Fruit fly (Drosophila melanogaster) whole organism, wandering third instar larva: ENCODE data around the gene Atg5.
A peak's percentile ranks its signal among the peaks of the same experiment; 100 is the strongest.

Experiments used
- Abd-B ChIP-seq: fragments of >200 bp; optimal IDR thresholded peaks from 2 replicates; lab custom pipeline; 2017; ENCODE audit warnings: missing biosample characterization, missing genetic modification characterization
- CG32264 ChIP-seq: fragments of 200-800 bp; sonication (Bioruptor generic); optimal IDR thresholded peaks from 2 replicates; lab custom pipeline; 2016; ENCODE audit warnings: missing biosample characterization, missing genetic modification characterization
- CG9705 ChIP-seq: fragments of 200-800 bp; sonication (Bioruptor generic); optimal IDR thresholded peaks from 2 replicates; lab custom pipeline; 2018; ENCODE audit warnings: missing biosample characterization, mild to moderate bottlenecking, missing genetic modification characterization
- Dfd ChIP-seq: fragments of >200 bp; optimal IDR thresholded peaks from 2 replicates; lab custom pipeline; 2017; ENCODE audit warnings: missing biosample characterization, missing genetic modification characterization
- Dif ChIP-seq: fragments of 200-275, 200-300 bp; sonication (Bioruptor generic); optimal IDR thresholded peaks from 2 replicates; lab custom pipeline; 2018; ENCODE audit warnings: missing biosample characterization, missing genetic modification characterization; ENCODE audit not compliant: partially characterized antibody
- GATAd ChIP-seq: sonication (Bioruptor generic); optimal IDR thresholded peaks from 2 replicates; lab custom pipeline; 2016; ENCODE audit warnings: missing biosample characterization, missing genetic modification characterization
- HLH106 ChIP-seq: fragments of 200-800 bp; optimal IDR thresholded peaks from 3 replicates; lab custom pipeline; 2019; ENCODE audit warnings: missing biosample characterization, mild to moderate bottlenecking, missing genetic modification characterization, moderate library complexity
- Hnf4 ChIP-seq: fragments of 200-800 bp; sonication (Bioruptor generic); optimal IDR thresholded peaks from 2 replicates; lab custom pipeline; 2016; ENCODE audit warnings: missing biosample characterization, mild to moderate bottlenecking, missing genetic modification characterization
- Hr78 ChIP-seq: fragments of >200 bp; optimal IDR thresholded peaks from 2 replicates; lab custom pipeline; 2017; ENCODE audit warnings: missing biosample characterization, missing genetic modification characterization
- Hr83 ChIP-seq: fragments of 200-300 bp; sonication (Bioruptor generic); optimal IDR thresholded peaks from 2 replicates; lab custom pipeline; 2016; ENCODE audit warnings: missing biosample characterization, mild to moderate bottlenecking, missing genetic modification characterization, moderate library complexity; ENCODE audit not compliant: poor library complexity, severe bottlenecking
- Jra ChIP-seq: sonication (Bioruptor generic); optimal IDR thresholded peaks from 2 replicates; lab custom pipeline; 2016; ENCODE audit warnings: missing biosample characterization, missing genetic modification characterization
- Mio ChIP-seq: sonication (Bioruptor generic); optimal IDR thresholded peaks from 2 replicates; lab custom pipeline; 2016; ENCODE audit warnings: missing biosample characterization, missing genetic modification characterization
- Myc ChIP-seq: fragments of >200 bp; optimal IDR thresholded peaks from 2 replicates; lab custom pipeline; 2017
- N ChIP-seq: fragments of >200 bp; optimal IDR thresholded peaks from 2 replicates; lab custom pipeline; 2018; ENCODE audit warnings: missing biosample characterization, missing external identifiers, missing genetic modification characterization
- OdsH ChIP-seq: fragments of 200-800 bp; sonication (Bioruptor generic); optimal IDR thresholded peaks from 2 replicates; lab custom pipeline; 2016; ENCODE audit warnings: missing biosample characterization, mild to moderate bottlenecking, missing genetic modification characterization
- Rel ChIP-seq, 2 experiments: fragments of 200-800 bp; sonication (Bioruptor generic) in 1 of 2; optimal IDR thresholded peaks; 2 replicates in 1 of 2; 3 replicates in 1 of 2; lab custom pipeline; 2016 to 2019; ENCODE audit warnings: mild to moderate bottlenecking in 2 of 2, missing biosample characterization in 2 of 2, missing genetic modification characterization in 2 of 2, moderate library complexity in 1 of 2
- Sp1 ChIP-seq: fragments of 200-800 bp; sonication (Bioruptor generic); optimal IDR thresholded peaks from 3 replicates; lab custom pipeline; 2019; ENCODE audit warnings: missing biosample characterization, mild to moderate bottlenecking, missing genetic modification characterization, moderate library complexity
- Vsx2 ChIP-seq: fragments of 200-300, 225-300 bp; sonication (Bioruptor generic); optimal IDR thresholded peaks from 2 replicates; lab custom pipeline; 2018; ENCODE audit warnings: missing biosample characterization, missing genetic modification characterization; ENCODE audit not compliant: partially characterized antibody
- br ChIP-seq: fragments of 200-800 bp; sonication (Bioruptor generic); optimal IDR thresholded peaks from 2 replicates; lab custom pipeline; 2016; ENCODE audit warnings: missing biosample characterization, missing genetic modification characterization
- dl ChIP-seq, 2 experiments: fragments of 175-275, 200-275 bp in 1 of 2; fragments of 200-275 bp in 1 of 2; sonication (Bioruptor generic); optimal IDR thresholded peaks; lab custom pipeline; 2018; ENCODE audit warnings: mild to moderate bottlenecking in 2 of 2, missing biosample characterization in 2 of 2, missing genetic modification characterization in 2 of 2, moderate library complexity in 2 of 2; ENCODE audit not compliant: partially characterized antibody in 2 of 2, insufficient read depth in 1 of 2
- dmrt93B ChIP-seq: fragments of 200-800 bp; sonication (Bioruptor generic); optimal IDR thresholded peaks from 2 replicates; lab custom pipeline; 2018; ENCODE audit warnings: missing biosample characterization, mild to moderate bottlenecking, missing genetic modification characterization
- ey ChIP-seq: fragments of 200-800 bp; sonication (Bioruptor generic); optimal IDR thresholded peaks from 2 replicates; lab custom pipeline; 2016; ENCODE audit warnings: missing biosample characterization, missing genetic modification characterization
- foxo ChIP-seq, 2 experiments: fragments of 200-800 bp; sonication (Bioruptor generic); optimal IDR thresholded peaks; 2 replicates in 1 of 2; 3 replicates in 1 of 2; lab custom pipeline; 2016 to 2017; ENCODE audit warnings: missing biosample characterization in 2 of 2, missing genetic modification characterization in 2 of 2
- fru ChIP-seq: fragments of 200-800 bp; sonication (Bioruptor generic); optimal IDR thresholded peaks from 3 replicates; lab custom pipeline; 2016; ENCODE audit warnings: missing biosample characterization, mild to moderate bottlenecking, missing genetic modification characterization
- h ChIP-seq: fragments of 200-800 bp; sonication (Bioruptor generic); optimal IDR thresholded peaks from 3 replicates; lab custom pipeline; 2016; ENCODE audit warnings: missing biosample characterization, mild to moderate bottlenecking, missing genetic modification characterization
- jim ChIP-seq: fragments of 175-275, 200-325 bp; sonication (Bioruptor generic); optimal IDR thresholded peaks from 2 replicates; lab custom pipeline; 2016; ENCODE audit warnings: missing biosample characterization, mild to moderate bottlenecking, missing genetic modification characterization
- lola ChIP-seq: fragments of >200 bp; optimal IDR thresholded peaks from 2 replicates; lab custom pipeline; 2017; ENCODE audit warnings: missing biosample characterization, missing genetic modification characterization
- pan ChIP-seq: fragments of >200 bp; optimal IDR thresholded peaks from 2 replicates; lab custom pipeline; 2017
- psq ChIP-seq: fragments of 200-800 bp; sonication (Bioruptor generic); optimal IDR thresholded peaks from 3 replicates; lab custom pipeline; 2017; ENCODE audit warnings: missing biosample characterization, mild to moderate bottlenecking, missing genetic modification characterization, moderate library complexity
- rgr ChIP-seq: fragments of 200-800 bp; sonication (Bioruptor generic); optimal IDR thresholded peaks from 3 replicates; lab custom pipeline; 2016; ENCODE audit warnings: missing biosample characterization, mild to moderate bottlenecking, missing genetic modification characterization
- sage ChIP-seq: fragments of 200-800 bp; sonication (Bioruptor generic); optimal IDR thresholded peaks from 2 replicates; lab custom pipeline; 2016; ENCODE audit warnings: missing biosample characterization, mild to moderate bottlenecking, missing genetic modification characterization
- sv ChIP-seq: fragments of 200-800 bp; sonication (Bioruptor generic); optimal IDR thresholded peaks from 3 replicates; lab custom pipeline; 2016; ENCODE audit warnings: missing biosample characterization, missing genetic modification characterization
- tai ChIP-seq: sonication (Bioruptor generic); optimal IDR thresholded peaks from 2 replicates; lab custom pipeline; 2016; ENCODE audit warnings: missing biosample characterization, missing genetic modification characterization
- usp ChIP-seq: fragments of >200 bp; optimal IDR thresholded peaks from 2 replicates; lab custom pipeline; 2017; ENCODE audit warnings: missing biosample characterization, missing genetic modification characterization
- woc ChIP-seq: sonication (Bioruptor generic); optimal IDR thresholded peaks from 2 replicates; lab custom pipeline; 2016; ENCODE audit warnings: missing biosample characterization, mild to moderate bottlenecking, missing genetic modification characterization

Gene Atg5

DNA sequence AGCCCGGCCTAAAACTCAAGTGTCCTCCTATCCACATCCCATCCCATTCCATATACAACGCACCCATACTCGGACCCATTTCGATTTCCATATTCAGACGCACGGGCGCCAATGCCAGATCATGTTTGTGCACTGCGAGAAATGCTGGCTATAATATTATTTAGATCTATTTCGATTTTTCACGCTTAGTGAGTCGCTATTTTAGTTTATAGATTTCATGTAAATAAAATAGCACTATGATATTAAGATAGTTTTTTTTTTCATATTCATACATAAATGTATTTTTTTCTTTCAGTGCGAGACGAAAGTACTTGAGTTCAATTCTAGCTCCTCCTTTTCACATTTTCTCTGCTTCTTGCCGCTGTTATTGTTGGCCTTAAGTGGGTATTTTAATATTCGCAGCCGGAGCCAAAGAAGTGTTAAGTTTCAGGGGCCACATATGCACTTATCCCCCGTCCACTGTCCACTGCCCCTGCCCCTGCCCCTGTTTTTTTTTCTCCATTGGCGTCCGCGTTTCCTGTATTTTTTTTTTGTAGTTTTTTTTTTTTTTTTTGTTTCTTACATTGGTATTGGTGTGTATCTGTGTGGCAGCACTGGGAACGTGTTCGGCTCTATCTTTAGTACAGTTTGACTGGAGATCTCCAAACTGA lies 31.6 kb downstream of the Atg5 start:
- peak; percentile 79 for TF ChIP-seq OdsH
- TF ChIP-seq pan, result no peak
- TF ChIP-seq foxo (GFP tag; optimal IDR thresholded peaks at IDR 0.05; lab: Kevin White, UChicago), result peak in 1 of 2 experiments; percentile 75
- TF ChIP-seq Jra (GFP tag; lab: Kevin White, UChicago), result no peak
- TF ChIP-seq Vsx2 (GFP tag; lab: Kevin White, UChicago), result no peak
- TF ChIP-seq Rel (GFP tag; optimal IDR thresholded peaks at IDR 0.05; lab: Kevin White, UChicago), result peak; percentile 39
- TF ChIP-seq Rel (tag; optimal IDR thresholded peaks at IDR 0.05; lab: Kevin White, UChicago), result peak; percentile 16
- TF ChIP-seq CG32264 (GFP tag; lab: Kevin White, UChicago), result peak; percentile 8
- no peak for TF ChIP-seq GATAd (GFP tag; lab: Kevin White, UChicago)
- peak; percentile 84 for TF ChIP-seq h (GFP tag; lab: Kevin White, UChicago)
- TF ChIP-seq rgr (GFP tag; lab: Kevin White, UChicago), result peak; percentile 75
- peak; percentile 71 for TF ChIP-seq br (GFP tag; lab: Kevin White, UChicago)
- TF ChIP-seq CG9705 (GFP tag; lab: Kevin White, UChicago), result peak; percentile 7
- TF ChIP-seq usp (GFP tag; lab: Kevin White, UChicago), result no peak
- peak; percentile 54 for TF ChIP-seq ey (GFP tag; lab: Kevin White, UChicago)
- TF ChIP-seq Hr78, result no peak
- peak; percentile 68 for TF ChIP-seq Hnf4 (GFP tag; lab: Kevin White, UChicago)
- no peak for TF ChIP-seq jim (GFP tag; lab: Kevin White, UChicago)
- TF ChIP-seq sage, result peak; percentile 39
- peak; percentile 1 for TF ChIP-seq dmrt93B (GFP tag; lab: Kevin White, UChicago)
- no peak for TF ChIP-seq lola (GFP tag; lab: Kevin White, UChicago)
- no peak for TF ChIP-seq Dif (GFP tag; lab: Kevin White, UChicago)
- peak; percentile 65 for TF ChIP-seq fru (GFP tag; lab: Kevin White, UChicago)
- TF ChIP-seq HLH106 (tag; lab: Kevin White, UChicago), result peak; percentile 59
- TF ChIP-seq N (GFP tag; lab: Kevin White, UChicago), result no peak
- TF ChIP-seq Myc, result no peak
- no peak for TF ChIP-seq Dfd (GFP tag; lab: Kevin White, UChicago)
- TF ChIP-seq psq (GFP tag; lab: Kevin White, UChicago), result peak; percentile 62
- TF ChIP-seq tai (GFP tag; lab: Kevin White, UChicago), result no peak
- peak; percentile 74 for TF ChIP-seq sv (GFP tag; lab: Kevin White, UChicago)
- TF ChIP-seq woc (GFP tag; lab: Kevin White, UChicago), result peak; percentile 37
- TF ChIP-seq Sp1 (GFP tag; lab: Kevin White, UChicago), result peak; percentile 75

DNA sequence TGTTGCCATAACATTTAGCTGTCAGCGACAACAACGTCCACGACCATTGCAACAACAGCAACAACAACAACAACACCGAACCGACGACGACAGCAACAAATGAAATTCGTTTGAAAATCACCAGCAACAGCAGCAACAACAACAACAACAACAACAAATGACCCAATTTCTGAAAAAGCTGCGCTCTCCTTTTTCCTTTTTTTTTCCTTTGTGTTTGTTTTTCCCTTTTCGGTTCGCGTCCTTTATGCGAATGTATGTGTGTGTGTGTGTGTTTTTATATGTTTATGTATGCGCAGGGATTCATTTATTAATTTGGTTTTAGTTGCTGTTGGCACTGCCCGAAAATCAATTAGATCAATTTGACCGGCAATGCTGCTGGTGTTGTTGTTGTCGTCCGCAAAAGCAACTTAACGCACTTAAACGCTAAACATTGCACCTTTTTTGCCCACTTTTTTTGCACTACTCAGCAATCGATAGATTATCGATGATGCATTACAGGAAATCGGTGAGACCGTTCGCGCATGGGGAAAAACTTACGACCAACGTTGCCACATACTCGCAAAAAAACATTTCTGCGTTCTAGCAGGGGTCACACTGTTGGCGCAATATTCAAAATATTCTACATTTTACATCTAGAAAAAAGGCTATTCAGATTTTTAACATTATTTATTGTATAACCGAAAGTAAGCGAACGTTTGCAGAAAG lies 32.6 kb downstream of the Atg5 start, which contains the start of gene unc-119:
Gene unc-119, minus strand, starts transcription at position 488 of the 705 bp plus-strand sequence.
- TF ChIP-seq lola (GFP tag; lab: Kevin White, UChicago), result peak; percentile 35
- TF ChIP-seq Myc, result no peak
- TF ChIP-seq foxo (GFP tag; optimal IDR thresholded peaks at IDR 0.05; lab: Kevin White, UChicago), result no peak
- TF ChIP-seq h (GFP tag; lab: Kevin White, UChicago), result no peak
- no peak for TF ChIP-seq dl (GFP tag; optimal IDR thresholded peaks at IDR 0.05; lab: Kevin White, UChicago; ENCODE audit: insufficient read depth in 1 of 2, partially characterized antibody in 2 of 2)
- TF ChIP-seq sage, result no peak
- TF ChIP-seq jim (GFP tag; lab: Kevin White, UChicago), result no peak
- TF ChIP-seq tai (GFP tag; lab: Kevin White, UChicago), result no peak
- TF ChIP-seq psq (GFP tag; lab: Kevin White, UChicago), result peak; percentile 4
- TF ChIP-seq usp (GFP tag; lab: Kevin White, UChicago), result no peak
- TF ChIP-seq Hr78, result no peak
- no peak for TF ChIP-seq br (GFP tag; lab: Kevin White, UChicago)
- no peak for TF ChIP-seq GATAd (GFP tag; lab: Kevin White, UChicago)
- TF ChIP-seq fru (GFP tag; lab: Kevin White, UChicago), result peak; percentile 82
- no peak for TF ChIP-seq Abd-B (GFP tag; lab: Kevin White, UChicago)
- no peak for TF ChIP-seq OdsH
- no peak for TF ChIP-seq ey (GFP tag; lab: Kevin White, UChicago)
- TF ChIP-seq Dif (GFP tag; lab: Kevin White, UChicago), result no peak
- TF ChIP-seq CG32264 (GFP tag; lab: Kevin White, UChicago), result no peak
- TF ChIP-seq Mio (GFP tag; lab: Kevin White, UChicago), result no peak
- no peak for TF ChIP-seq Hr83 (GFP tag; lab: Kevin White, UChicago)
- TF ChIP-seq Sp1 (GFP tag; lab: Kevin White, UChicago), result peak; percentile 15
- TF ChIP-seq Hnf4 (GFP tag; lab: Kevin White, UChicago), result no peak
- TF ChIP-seq Jra (GFP tag; lab: Kevin White, UChicago), result no peak
- TF ChIP-seq Rel (GFP tag; optimal IDR thresholded peaks at IDR 0.05; lab: Kevin White, UChicago), result no peak
- peak; percentile 100 for TF ChIP-seq Rel (tag; optimal IDR thresholded peaks at IDR 0.05; lab: Kevin White, UChicago)
- no peak for TF ChIP-seq Vsx2 (GFP tag; lab: Kevin White, UChicago)
